Worm (Caenorhabditis elegans): ENCODE measurements around the gene frpr-9.

- TF ChIP-seq ces-1 (GFP tag; optimal IDR thresholded peaks at IDR 0.05) (no peak), nhr-28 (tag; optimal IDR thresholded peaks at IDR 0.05) (no peak), snpc-4 (tag; optimal IDR thresholded peaks at IDR 0.05) (no peak), blmp-1 (tag; optimal IDR thresholded peaks at IDR 0.05) (no peak), M03D4.4 (tag; optimal IDR thresholded peaks at IDR 0.05) (no peak), pha-4 (tag; optimal IDR thresholded peaks at IDR 0.05) (no peak)
Measured at ce11 chrV:10954832-10955231, 37.1 kb upstream of the frpr-9 start, which contains the start of gene F17C11.6.

Data from whole organism, mixed stage, embryonic.